Worm (Caenorhabditis elegans) whole organism, young adult: Measurements from ENCODE around the gene K01D12.5.

Experiments used
- F22D6.2 ChIP-seq: sonication (generic microtip); optimal IDR thresholded peaks from 2 replicates; lab custom pipeline; 2016; ENCODE audit warnings: mild to moderate bottlenecking, missing genetic modification characterization, missing compliant biosample characterization
- T07F8.4 ChIP-seq: sonication (generic microtip); optimal IDR thresholded peaks from 2 replicates; lab custom pipeline; 2016; ENCODE audit warnings: mild to moderate bottlenecking, missing genetic modification characterization, moderate library complexity, missing compliant biosample characterization
- Y53G8AR.9 ChIP-seq: fragments of 200-800 bp; sonication (Bioruptor generic); conservative IDR thresholded peaks from 2 replicates; pipeline ENCODE4 v1.3.6; 2022; ENCODE audit warnings: missing genetic modification reagents, missing genetic modification characterization, missing compliant biosample characterization
- ceh-91 ChIP-seq: fragments of 200-800 bp; sonication (Bioruptor generic); IDR thresholded peaks from 2 replicates; pipeline ENCODE4 v1.3.6; 2022; ENCODE audit warnings: missing genetic modification reagents, missing genetic modification characterization, missing compliant biosample characterization
- dpff-1 ChIP-seq: sonication (generic microtip); optimal IDR thresholded peaks from 2 replicates; lab custom pipeline; 2017; ENCODE audit warnings: mild to moderate bottlenecking, missing genetic modification characterization, missing compliant biosample characterization
- egl-18 ChIP-seq: fragments of 200-800 bp; sonication (Bioruptor generic); IDR thresholded peaks from 2 replicates; pipeline ENCODE4 v1.3.6; 2022; ENCODE audit warnings: missing genetic modification reagents, missing genetic modification characterization, missing compliant biosample characterization
- mcd-1 ChIP-seq: fragments of 200-800 bp; sonication (Bioruptor generic); IDR thresholded peaks from 2 replicates; pipeline ENCODE4 v1.3.6; 2022; ENCODE audit warnings: missing genetic modification reagents, missing genetic modification characterization, missing compliant biosample characterization
- nfyb-1 ChIP-seq: fragments of 200-800 bp; sonication (Bioruptor generic); IDR thresholded peaks from 2 replicates; pipeline ENCODE4 v1.3.6; 2022; ENCODE audit warnings: missing genetic modification reagents, missing genetic modification characterization, missing compliant biosample characterization
- pbrm-1 ChIP-seq: fragments of 200-800 bp; sonication (Bioruptor generic); IDR thresholded peaks from 2 replicates; pipeline ENCODE4 v1.3.6; 2022; ENCODE audit warnings: missing genetic modification reagents, missing genetic modification characterization, missing compliant biosample characterization
- pha-4 ChIP-seq: fragments of 150-350 bp; sonication (generic microtip); optimal IDR thresholded peaks from 2 replicates; lab custom pipeline; 2014; ENCODE audit warnings: missing biosample characterization, missing genetic modification reagents, missing genetic modification characterization
- unc-130 ChIP-seq: sonication (generic microtip); optimal IDR thresholded peaks from 2 replicates; lab custom pipeline; 2016; ENCODE audit warnings: missing genetic modification reagents, missing genetic modification characterization, missing compliant biosample characterization

DNA sequence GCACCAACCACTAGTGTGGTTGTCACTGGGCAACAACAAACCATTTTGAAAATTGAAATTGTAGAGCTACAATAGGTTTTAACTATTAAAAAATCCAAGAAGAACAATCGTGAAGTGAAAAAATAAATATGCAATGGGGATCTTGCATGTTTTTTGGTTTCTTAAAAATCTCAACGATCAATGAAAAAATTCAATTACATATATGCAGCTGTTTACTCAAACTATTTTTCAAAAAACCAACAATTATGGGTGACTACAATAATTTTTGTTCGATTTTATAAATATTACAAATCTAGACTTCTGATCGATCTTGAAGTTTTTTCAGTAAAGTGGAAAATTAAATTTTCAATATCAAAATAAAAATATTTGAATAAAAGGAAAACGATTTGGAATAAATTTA is 10.9 kb downstream of the K01D12.5 start, which contains the start of gene cdr-4:
- TF ChIP-seq mcd-1 (GFP tag; lab: Robert Waterston, UW) (no peak), dpff-1 (no peak), Y53G8AR.9 (GFP tag; lab: Robert Waterston, UW) (no peak), egl-18 (GFP tag; lab: Robert Waterston, UW) (no peak), T07F8.4 (tag; lab: Kevin White, UChicago) (no peak), unc-130 (GFP tag; lab: Kevin White, UChicago) (no peak), ceh-91 (GFP tag; lab: Robert Waterston, UW) (no peak), pbrm-1 (no peak), pha-4 (tag; lab: Kevin White, UChicago) (no peak), nfyb-1 (GFP tag; lab: Robert Waterston, UW) (no peak), F22D6.2 (tag; lab: Kevin White, UChicago) (no peak)
